Fruit fly (Drosophila melanogaster) S2 (cell line): ENCODE measurements around the gene LKRSDH.

ENCODE experiments used
- CG8478 ChIP-seq: fragments of >200 bp; optimal IDR thresholded peaks from 2 replicates; lab custom pipeline; 2018
- CTCF ChIP-seq, 2 experiments: fragments of >200 bp; optimal IDR thresholded peaks; 2 replicates each; lab custom pipeline; 2018

DNA sequence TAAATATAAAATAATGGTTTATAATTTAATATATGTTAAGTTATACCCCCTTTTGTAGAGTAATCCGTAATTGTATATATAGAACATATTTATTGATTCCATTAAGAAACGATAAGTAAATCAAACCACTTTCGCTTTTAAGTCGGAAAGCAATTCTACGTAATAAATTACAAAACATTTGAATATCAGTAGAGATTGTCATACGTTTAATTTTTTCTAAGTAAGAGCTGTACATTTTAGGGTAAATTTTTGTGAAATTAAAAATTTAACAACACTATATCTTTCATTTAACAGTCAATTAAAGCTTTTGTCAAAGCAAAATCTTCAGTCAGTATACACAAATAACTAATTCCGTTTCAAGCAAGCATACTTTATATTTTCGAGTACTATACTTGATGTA is 41.9 kb downstream of the LKRSDH start, which contains the start of gene CG46025:
- TF ChIP-seq CG8478 (lab: Kevin White, UChicago), result no peak
- no peak for TF ChIP-seq CTCF (optimal IDR thresholded peaks at IDR 0.05; lab: Kevin White, UChicago)
